Fruit fly (Drosophila melanogaster): ENCODE results near the gene Meltrin.

The Meltrin gene

dm6 chr3R:14713110-14713713 lies 16.1 kb upstream of the Meltrin start (continued):
- TF ChIP-seq H15 (GFP tag; IDR thresholded peaks at IDR 0.05) (no peak), CG32772 (GFP tag; IDR thresholded peaks at IDR 0.05) (no peak), pan (optimal IDR thresholded peaks at IDR 0.05) (no peak), pan (GFP tag; optimal IDR thresholded peaks at IDR 0.05 in 1 of 2, IDR thresholded peaks at IDR 0.05 in 1 of 2) (no peak), CG11560 (tag; IDR thresholded peaks at IDR 0.05) (no peak), sc (optimal IDR thresholded peaks at IDR 0.05) (no peak), sc (GFP tag; optimal IDR thresholded peaks at IDR 0.05) (no peak), CG9727 (GFP tag; optimal IDR thresholded peaks at IDR 0.05) (no peak), tap (tag; optimal IDR thresholded peaks at IDR 0.05) (no peak), MBD-R2 (GFP tag; IDR thresholded peaks at IDR 0.05) (no peak), CG9817 (tag; optimal IDR thresholded peaks at IDR 0.05) (no peak), prd (optimal IDR thresholded peaks at IDR 0.05) (no peak), prd (GFP tag; IDR thresholded peaks at IDR 0.05) (no peak), Bdp1 (GFP tag; optimal IDR thresholded peaks at IDR 0.05) (no peak), eyg (GFP tag; optimal IDR thresholded peaks at IDR 0.05) (no peak), CG6813 (GFP tag; optimal IDR thresholded peaks at IDR 0.05) (no peak), ash1 (GFP tag; optimal IDR thresholded peaks at IDR 0.05) (no peak), CG17385 (GFP tag; optimal IDR thresholded peaks at IDR 0.05) (peak; percentile 17), Elba2 (GFP tag; optimal IDR thresholded peaks at IDR 0.05) (no peak), Blimp-1 (GFP tag; optimal IDR thresholded peaks at IDR 0.05) (no peak), Gsc (GFP tag; IDR thresholded peaks at IDR 0.05) (no peak), her (GFP tag; optimal IDR thresholded peaks at IDR 0.05) (no peak), gro (GFP tag; optimal IDR thresholded peaks at IDR 0.05) (no peak), amos (GFP tag; IDR thresholded peaks at IDR 0.05; ENCODE audit: partially characterized antibody) (no peak), CG2199 (GFP tag; IDR thresholded peaks at IDR 0.05) (peak; percentile 56; the same call in 1 of the 3 replicates), CG31224 (GFP tag; IDR thresholded peaks at IDR 0.05) (no peak), exex (tag; optimal IDR thresholded peaks at IDR 0.05) (peak; percentile 69), NC2β (GFP tag; optimal IDR thresholded peaks at IDR 0.05) (no peak), sug (tag; optimal IDR thresholded peaks at IDR 0.05) (peak; percentile 60), Stat92E (GFP tag; optimal IDR thresholded peaks at IDR 0.05) (no peak), CG1233 (GFP tag; optimal IDR thresholded peaks at IDR 0.05) (no peak), CG10959 (GFP tag; IDR thresholded peaks at IDR 0.05) (no peak), cas (GFP tag; IDR thresholded peaks at IDR 0.05) (no peak), CG13894 (tag; optimal IDR thresholded peaks at IDR 0.05) (peak; percentile 58), fru (optimal IDR thresholded peaks at IDR 0.05) (no peak), CG9932 (GFP tag; IDR thresholded peaks at IDR 0.05) (no peak), Abd-B (GFP tag; optimal IDR thresholded peaks at IDR 0.05) (no peak), sd (tag; optimal IDR thresholded peaks at IDR 0.05) (peak; percentile 96), CG5953 (GFP tag; IDR thresholded peaks at IDR 0.05) (no peak), Atf6 (GFP tag; IDR thresholded peaks at IDR 0.05) (0 out of 2 replicates have a peak, but pooled peaks have one; percentile 31), phol (tag; optimal IDR thresholded peaks at IDR 0.05) (no peak), CG2889 (GFP tag; IDR thresholded peaks at IDR 0.05) (no peak), Ets65A (GFP tag) (no peak), CG16863 (GFP tag; optimal IDR thresholded peaks at IDR 0.05) (no peak), Myb (GFP tag; optimal IDR thresholded peaks at IDR 0.05) (no peak), ase (GFP tag; IDR thresholded peaks at IDR 0.05) (no peak), fd3F (GFP tag; optimal IDR thresholded peaks at IDR 0.05) (no peak), abd-A (tag; optimal IDR thresholded peaks at IDR 0.05) (peak; percentile 51), chif (GFP tag; optimal IDR thresholded peaks at IDR 0.05) (no peak), chinmo (GFP tag; IDR thresholded peaks at IDR 0.05; ENCODE audit: partially characterized antibody) (0 out of 4 replicates have a peak, but pooled peaks have one; percentile 40), btn (GFP tag; optimal IDR thresholded peaks at IDR 0.05) (no peak), Trl (optimal IDR thresholded peaks at IDR 0.05) (no peak), Trl (GFP tag; optimal IDR thresholded peaks at IDR 0.05) (no peak)

Measured in whole organism, embryonic.